Fruit fly (Drosophila melanogaster): Measurements from ENCODE around the gene Klp98A.

Klp98A gene

dm6 chr3R:27581263-27581868 is 22.4 kb upstream of the Klp98A start:
- TF ChIP-seq CG17801 (GFP tag; optimal IDR thresholded peaks at IDR 0.05; ENCODE audit: partially characterized antibody): peak; percentile 66

- TF ChIP-seq CG17801 (GFP tag; optimal IDR thresholded peaks at IDR 0.05; ENCODE audit: partially characterized antibody): no peak
Observed at dm6 chr3R:27580274-27581011, 21.5 kb upstream of the Klp98A start.

dm6 chr3R:27579422-27579821 is 20.5 kb upstream of the Klp98A start:
- no peak for TF ChIP-seq CG17801 (GFP tag; optimal IDR thresholded peaks at IDR 0.05; ENCODE audit: partially characterized antibody)

- TF ChIP-seq CG17801 (GFP tag; optimal IDR thresholded peaks at IDR 0.05; ENCODE audit: partially characterized antibody): no peak
Observed at dm6 chr3R:27570692-27571091, 11.7 kb upstream of the Klp98A start.

dm6 chr3R:27569706-27570105 is 10.8 kb upstream of the Klp98A start:
- no peak for TF ChIP-seq CG17801 (GFP tag; optimal IDR thresholded peaks at IDR 0.05; ENCODE audit: partially characterized antibody)

- no peak for TF ChIP-seq CG17801 (GFP tag; optimal IDR thresholded peaks at IDR 0.05; ENCODE audit: partially characterized antibody)
Observed at dm6 chr3R:27568545-27568944, 9.6 kb upstream of the Klp98A start.

- peak; percentile 69 for TF ChIP-seq CG17801 (GFP tag; optimal IDR thresholded peaks at IDR 0.05; ENCODE audit: partially characterized antibody)
Observed at dm6 chr3R:27561114-27561513, 2.2 kb upstream of the Klp98A start, which contains the start of gene CG5646. Gene CG5646, minus strand, starts transcription at chr3R:27561319.

dm6 chr3R:27557970-27558659 is 830 bp downstream of the Klp98A start:
- TF ChIP-seq CG17801 (GFP tag; optimal IDR thresholded peaks at IDR 0.05; ENCODE audit: partially characterized antibody): no peak

dm6 chr3R:27556972-27557371 is 2.0 kb downstream of the Klp98A start:
- TF ChIP-seq CG17801 (GFP tag; optimal IDR thresholded peaks at IDR 0.05; ENCODE audit: partially characterized antibody): no peak

dm6 chr3R:27556466-27556865 is 2.5 kb downstream of the Klp98A start:
- no peak for TF ChIP-seq CG17801 (GFP tag; optimal IDR thresholded peaks at IDR 0.05; ENCODE audit: partially characterized antibody)

dm6 chr3R:27555853-27556252 is 3.1 kb downstream of the Klp98A start:
- no peak for TF ChIP-seq CG17801 (GFP tag; optimal IDR thresholded peaks at IDR 0.05; ENCODE audit: partially characterized antibody)

dm6 chr3R:27554964-27555363 is 4.0 kb downstream of the Klp98A start:
- TF ChIP-seq CG17801 (GFP tag; optimal IDR thresholded peaks at IDR 0.05; ENCODE audit: partially characterized antibody): peak; percentile 63

- TF ChIP-seq CG17801 (GFP tag; optimal IDR thresholded peaks at IDR 0.05; ENCODE audit: partially characterized antibody): peak; percentile 85
Observed at dm6 chr3R:27553921-27554320, 5.0 kb downstream of the Klp98A start.

dm6 chr3R:27553379-27553778 is 5.6 kb downstream of the Klp98A start:
- TF ChIP-seq CG17801 (GFP tag; optimal IDR thresholded peaks at IDR 0.05; ENCODE audit: partially characterized antibody): no peak

dm6 chr3R:27552710-27553109 is 6.2 kb downstream of the Klp98A start:
- TF ChIP-seq CG17801 (GFP tag; optimal IDR thresholded peaks at IDR 0.05; ENCODE audit: partially characterized antibody): no peak

- no peak for TF ChIP-seq CG17801 (GFP tag; optimal IDR thresholded peaks at IDR 0.05; ENCODE audit: partially characterized antibody)
Observed at dm6 chr3R:27547378-27547949, 11.5 kb downstream of the Klp98A start.

All from ovary, adult (tissue).